Worm (Caenorhabditis elegans) whole organism, mixed stage, embryonic: ENCODE data around the gene mrpl-20.

ENCODE experiments used
- ham-2 ChIP-seq: fragments of 200-800 bp; sonication (Bioruptor generic); optimal IDR thresholded peaks from 2 replicates; lab custom pipeline; 2018; ENCODE audit warnings: mild to moderate bottlenecking, missing genetic modification characterization, missing compliant biosample characterization
- hlh-1 ChIP-seq: fragments of 150-350 bp; optimal IDR thresholded peaks from 2 replicates; lab custom pipeline; 2014; ENCODE audit warnings: missing biosample characterization, missing genetic modification reagents, missing genetic modification characterization
- lin-32 ChIP-seq: fragments of 200-800 bp; sonication (Bioruptor generic); optimal IDR thresholded peaks from 2 replicates; lab custom pipeline; 2018; ENCODE audit warnings: mild to moderate bottlenecking, missing genetic modification characterization, missing compliant biosample characterization

DNA sequence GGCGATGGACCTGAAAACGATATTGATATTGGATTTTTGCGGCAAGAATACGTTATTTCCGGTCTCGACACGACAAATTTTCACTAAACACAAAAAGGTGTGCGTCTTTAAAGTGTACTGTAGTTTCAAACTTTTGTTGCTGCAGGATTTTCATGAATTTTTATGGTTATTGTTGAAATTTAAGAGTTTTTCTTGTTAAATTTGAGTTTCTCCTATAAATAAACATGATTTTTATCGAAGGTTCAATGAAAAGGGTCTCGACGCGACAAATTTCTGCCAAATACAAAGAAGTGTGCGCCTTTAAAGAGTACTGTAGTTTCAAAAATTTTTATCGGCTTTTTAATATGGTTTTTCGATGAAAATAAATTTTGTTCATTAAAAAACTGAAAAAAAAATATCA lies 1.9 kb downstream of the mrpl-20 start:
- no peak for TF ChIP-seq ham-2 (GFP tag; lab: Kevin White, UChicago)
- TF ChIP-seq hlh-1 (tag; lab: Kevin White, UChicago) = no peak
- TF ChIP-seq lin-32 (GFP tag; lab: Kevin White, UChicago) = no peak
